In genomic region chrIV:12831609-12832500, ce11 we compare ENCODE assay signal across 2 worm cellular contexts.
TF ChIP-seq lines count a peak whose summit lies in the region.

No protein-coding gene starts in this region.

TF ChIP-seq in whole organism, L1 larva, 84 proteins besides CTCF, POLR2A, EP300 and RAD21 (continued from another document):
- TF ChIP-seq rnt-1 (tag; optimal IDR thresholded peaks at IDR 0.05; lab: Kevin White, UChicago), result no peak
- TF ChIP-seq skn-1 (tag; optimal IDR thresholded peaks at IDR 0.05; lab: Kevin White, UChicago), result peak; percentile 9
- peak in 1 of 3 experiments; percentile 15 for TF ChIP-seq dpl-1 (GFP tag; optimal IDR thresholded peaks at IDR 0.05; lab: Kevin White, UChicago)
- peak; percentile 65 for TF ChIP-seq F16B12.6 (tag; optimal IDR thresholded peaks at IDR 0.05; lab: Kevin White, UChicago)
- TF ChIP-seq hlh-4 (tag; optimal IDR thresholded peaks at IDR 0.05; lab: Kevin White, UChicago), result no peak

TF ChIP-seq in whole organism, young adult, 124 proteins besides CTCF, POLR2A, EP300 and RAD21 (continued from another document):
- TF ChIP-seq snpc-1.1 (tag; optimal IDR thresholded peaks at IDR 0.05; lab: Kevin White, UChicago; ENCODE audit: insufficient read depth) (peak; percentile 71), zim-3 (tag; optimal IDR thresholded peaks at IDR 0.05; lab: Kevin White, UChicago) (no peak), mes-4 (tag; optimal IDR thresholded peaks at IDR 0.05; lab: Kevin White, UChicago) (no peak), aptf-3 (GFP tag; IDR thresholded peaks at IDR 0.05; lab: Robert Waterston, UW) (no peak), aptf-2 (GFP tag; conservative IDR thresholded peaks at IDR 0.05; lab: Robert Waterston, UW) (no peak), egl-44 (GFP tag; IDR thresholded peaks at IDR 0.05; lab: Robert Waterston, UW) (no peak), dpl-1 (GFP tag; optimal IDR thresholded peaks at IDR 0.05; lab: Kevin White, UChicago) (peak; percentile 31), nfya-2 (GFP tag; IDR thresholded peaks at IDR 0.05; lab: Robert Waterston, UW) (no peak), lin-40 (tag; optimal IDR thresholded peaks at IDR 0.05; lab: Kevin White, UChicago) (no peak), ztf-26 (tag; optimal IDR thresholded peaks at IDR 0.05; lab: Kevin White, UChicago) (no peak), madf-6 (GFP tag; IDR thresholded peaks at IDR 0.05; lab: Robert Waterston, UW) (peak; percentile 87), madf-3 (GFP tag; IDR thresholded peaks at IDR 0.05; lab: Robert Waterston, UW) (no peak), attf-5 (GFP tag; optimal IDR thresholded peaks at IDR 0.05; lab: Kevin White, UChicago) (no peak), tbp1 (GFP tag; optimal IDR thresholded peaks at IDR 0.05; lab: Kevin White, UChicago) (peak; percentile 37), xnd-1 (tag; optimal IDR thresholded peaks at IDR 0.05; lab: Kevin White, UChicago) (peak; percentile 60), F57C9.4 (tag; optimal IDR thresholded peaks at IDR 0.05; lab: Kevin White, UChicago) (no peak), rpc-1 (optimal IDR thresholded peaks at IDR 0.05; lab: Kevin White, UChicago) (no peak), rpc-1 (tag; optimal IDR thresholded peaks at IDR 0.05; lab: Kevin White, UChicago) (no peak), ccch-3 (GFP tag; optimal IDR thresholded peaks at IDR 0.05; lab: Kevin White, UChicago) (no peak), rcor-1 (GFP tag; IDR thresholded peaks at IDR 0.05; lab: Robert Waterston, UW) (0 out of 2 replicates have a peak, but pooled peaks have one; percentile 32), D2030.7 (GFP tag; IDR thresholded peaks at IDR 0.05; lab: Robert Waterston, UW) (peak; percentile 73), egrh-3 (GFP tag; IDR thresholded peaks at IDR 0.05; lab: Robert Waterston, UW) (no peak), hmg-1.2 (GFP tag; IDR thresholded peaks at IDR 0.05; lab: Robert Waterston, UW) (peak; percentile 20; the same call in 1 of the 2 replicates), F33H1.4 (GFP tag; IDR thresholded peaks at IDR 0.05; lab: Robert Waterston, UW) (peak; percentile 70), ztf-3 (GFP tag; optimal IDR thresholded peaks at IDR 0.05; lab: Kevin White, UChicago) (no peak), akir-1 (GFP tag; optimal IDR thresholded peaks at IDR 0.05; lab: Kevin White, UChicago) (no peak), fkh-3 (tag; optimal IDR thresholded peaks at IDR 0.05; lab: Kevin White, UChicago) (no peak), lir-1 (GFP tag; conservative IDR thresholded peaks at IDR 0.05; lab: Robert Waterston, UW) (no peak), ceh-58 (GFP tag; IDR thresholded peaks at IDR 0.05; lab: Robert Waterston, UW) (no peak), atf-7 (tag; optimal IDR thresholded peaks at IDR 0.05; lab: Kevin White, UChicago) (no peak), mcd-1 (GFP tag; IDR thresholded peaks at IDR 0.05; lab: Robert Waterston, UW) (no peak; the same call in 1 of the 2 replicates), F23B12.7 (tag; optimal IDR thresholded peaks at IDR 0.05; lab: Kevin White, UChicago; ENCODE audit: insufficient read depth) (peak; percentile 20), lsl-1 (GFP tag; optimal IDR thresholded peaks at IDR 0.05; lab: Kevin White, UChicago) (peak; percentile 95), madf-8 (GFP tag; conservative IDR thresholded peaks at IDR 0.05; lab: Robert Waterston, UW) (peak; percentile 66), mel-28 (tag; optimal IDR thresholded peaks at IDR 0.05; lab: Kevin White, UChicago; ENCODE audit: borderline replicate concordance) (no peak), ztf-22 (GFP tag; optimal IDR thresholded peaks at IDR 0.05; lab: Kevin White, UChicago) (no peak), hmg-20 (GFP tag; IDR thresholded peaks at IDR 0.05; lab: Robert Waterston, UW) (no peak), lin-26 (GFP tag; IDR thresholded peaks at IDR 0.05; lab: Robert Waterston, UW) (no peak), nfya-1 (tag; optimal IDR thresholded peaks at IDR 0.05; lab: Kevin White, UChicago; ENCODE audit: borderline replicate concordance, insufficient read depth) (no peak), cebp-1 (GFP tag; IDR thresholded peaks at IDR 0.05; lab: Robert Waterston, UW) (0 out of 2 replicates have a peak, but pooled peaks have one; percentile 16), cebp-1 (tag; optimal IDR thresholded peaks at IDR 0.05; lab: Kevin White, UChicago) (peak; percentile 90), T26A5.8 (tag; optimal IDR thresholded peaks at IDR 0.05; lab: Kevin White, UChicago) (no peak), T07F8.4 (tag; optimal IDR thresholded peaks at IDR 0.05; lab: Kevin White, UChicago) (no peak), nfyb-1 (GFP tag; IDR thresholded peaks at IDR 0.05; lab: Robert Waterston, UW) (no peak), snpc-3.4 (tag; optimal IDR thresholded peaks at IDR 0.05; lab: Kevin White, UChicago) (peak; percentile 83), Y67H2A.10 (GFP tag; conservative IDR thresholded peaks at IDR 0.05; lab: Robert Waterston, UW) (no peak), F39B2.1 (GFP tag; IDR thresholded peaks at IDR 0.05; lab: Robert Waterston, UW) (no peak), mxl-1 (tag; optimal IDR thresholded peaks at IDR 0.05; lab: Kevin White, UChicago) (no peak), egl-18 (GFP tag; IDR thresholded peaks at IDR 0.05; lab: Robert Waterston, UW) (no peak), dpff-1 (tag; optimal IDR thresholded peaks at IDR 0.05; lab: Kevin White, UChicago) (no peak), athp-1 (tag; optimal IDR thresholded peaks at IDR 0.05; lab: Kevin White, UChicago) (no peak), sdz-38 (tag; optimal IDR thresholded peaks at IDR 0.05; lab: Kevin White, UChicago) (no peak), ets-4 (GFP tag; optimal IDR thresholded peaks at IDR 0.05; lab: Kevin White, UChicago) (no peak), ztf-18 (tag; optimal IDR thresholded peaks at IDR 0.05; lab: Kevin White, UChicago) (no peak), Y53F4B.3 (GFP tag; IDR thresholded peaks at IDR 0.05; lab: Robert Waterston, UW) (no peak), unc-62 (GFP tag; optimal IDR thresholded peaks at IDR 0.05; lab: Kevin White, UChicago) (no peak), Y56A3A.18 (GFP tag; IDR thresholded peaks at IDR 0.05; lab: Robert Waterston, UW) (no peak), ceh-27 (GFP tag; optimal IDR thresholded peaks at IDR 0.05; lab: Kevin White, UChicago) (no peak), pbrm-1 (GFP tag; IDR thresholded peaks at IDR 0.05; lab: Robert Waterston, UW) (no peak), ztf-28 (GFP tag; IDR thresholded peaks at IDR 0.05; lab: Robert Waterston, UW) (no peak), B0336.3 (GFP tag; IDR thresholded peaks at IDR 0.05; lab: Robert Waterston, UW) (peak; percentile 43; the same call in 1 of the 2 replicates), snpc-1.3 (tag; optimal IDR thresholded peaks at IDR 0.05; lab: Kevin White, UChicago; ENCODE audit: insufficient read depth) (peak; percentile 66), bed-1 (GFP tag; IDR thresholded peaks at IDR 0.05; lab: Robert Waterston, UW) (no peak), attf-3 (GFP tag; conservative IDR thresholded peaks at IDR 0.05; lab: Robert Waterston, UW) (no peak), K12H6.12 (tag; optimal IDR thresholded peaks at IDR 0.05; lab: Kevin White, UChicago) (no peak), lin-54 (GFP tag; optimal IDR thresholded peaks at IDR 0.05; lab: Kevin White, UChicago) (peak; percentile 81), F37B4.10 (GFP tag; IDR thresholded peaks at IDR 0.05; lab: Robert Waterston, UW) (no peak), ztf-6 (GFP tag; IDR thresholded peaks at IDR 0.05; lab: Robert Waterston, UW) (no peak), repo-1 (tag; optimal IDR thresholded peaks at IDR 0.05; lab: Kevin White, UChicago) (no peak), nhr-80 (tag; optimal IDR thresholded peaks at IDR 0.05; lab: Kevin White, UChicago) (no peak), nhr-27 (tag; optimal IDR thresholded peaks at IDR 0.05; lab: Kevin White, UChicago) (no peak), chd-7 (tag; optimal IDR thresholded peaks at IDR 0.05; lab: Kevin White, UChicago) (no peak), hlh-12 (tag; optimal IDR thresholded peaks at IDR 0.05; lab: Kevin White, UChicago) (no peak), snpc-4 (GFP tag; optimal IDR thresholded peaks at IDR 0.05; lab: Kevin White, UChicago) (peak; percentile 10), snpc-4 (tag; optimal IDR thresholded peaks at IDR 0.05; lab: Kevin White, UChicago) (peak in 3 of 4 experiments; percentile 49 to 80 (median 68)), ceh-100 (GFP tag; IDR thresholded peaks at IDR 0.05; lab: Robert Waterston, UW) (no peak), sea-2 (GFP tag; IDR thresholded peaks at IDR 0.05; lab: Robert Waterston, UW) (no peak), ceh-91 (GFP tag; IDR thresholded peaks at IDR 0.05; lab: Robert Waterston, UW) (peak; percentile 76), tbx-9 (tag; optimal IDR thresholded peaks at IDR 0.05; lab: Kevin White, UChicago; ENCODE audit: borderline replicate concordance) (no peak), lin-35 (GFP tag; optimal IDR thresholded peaks at IDR 0.05; lab: Kevin White, UChicago) (no peak), nhr-179 (tag; optimal IDR thresholded peaks at IDR 0.05; lab: Kevin White, UChicago) (no peak), F57A8.1 (GFP tag; optimal IDR thresholded peaks at IDR 0.05; lab: Kevin White, UChicago) (no peak), him-1 (tag; optimal IDR thresholded peaks at IDR 0.05; lab: Kevin White, UChicago) (no peak), tlf-1 (GFP tag; optimal IDR thresholded peaks at IDR 0.05; lab: Kevin White, UChicago) (no peak)
